Fruit fly (Drosophila melanogaster) whole organism, embryonic: ENCODE measurements around the gene eIF2Balpha.

Experiments
- Blimp-1 ChIP-seq: fragments of 200-800 bp; sonication (Bioruptor generic); optimal IDR thresholded peaks from 3 replicates; lab custom pipeline; 2018; ENCODE audit warnings: missing biosample characterization, missing genetic modification characterization, mild to moderate bottlenecking, moderate library complexity, missing genetic modification reagents
- CG12155 ChIP-seq: fragments of 200-800 bp; sonication (Bioruptor generic); optimal IDR thresholded peaks from 3 replicates; lab custom pipeline; 2016; ENCODE audit warnings: missing biosample characterization, missing genetic modification characterization
- CG12659 ChIP-seq: fragments of 200-800 bp; sonication (Bioruptor generic); optimal IDR thresholded peaks from 3 replicates; lab custom pipeline; 2017; ENCODE audit warnings: mild to moderate bottlenecking, missing biosample characterization, missing genetic modification reagents, missing genetic modification characterization
- CG13775 ChIP-seq: fragments of 200-800 bp; sonication (Bioruptor generic); optimal IDR thresholded peaks from 3 replicates; lab custom pipeline; 2017; ENCODE audit warnings: missing biosample characterization, mild to moderate bottlenecking, missing genetic modification characterization
- CG14050 ChIP-seq: fragments of 200-800 bp; sonication (Bioruptor generic); IDR thresholded peaks from 3 replicates; pipeline ENCODE4 v1.3.6; 2022; ENCODE audit warnings: missing biosample characterization, missing genetic modification characterization
- CG1602 ChIP-seq: fragments of 200-800 bp; sonication (Bioruptor generic); optimal IDR thresholded peaks from 3 replicates; lab custom pipeline; 2016; ENCODE audit warnings: missing biosample characterization, missing genetic modification characterization
- CG17359 ChIP-seq: fragments of 200-800 bp; sonication (Bioruptor generic); optimal IDR thresholded peaks from 3 replicates; lab custom pipeline; 2018; ENCODE audit warnings: missing biosample characterization, mild to moderate bottlenecking, missing genetic modification characterization, moderate library complexity
- CG18619 ChIP-seq: fragments of 200-800 bp; sonication (Bioruptor generic); optimal IDR thresholded peaks from 3 replicates; lab custom pipeline; 2017; ENCODE audit warnings: missing biosample characterization, mild to moderate bottlenecking, missing genetic modification characterization
- CG2116 ChIP-seq: fragments of 200-800 bp; sonication (Bioruptor generic); optimal IDR thresholded peaks from 3 replicates; lab custom pipeline; 2018; ENCODE audit warnings: missing biosample characterization, mild to moderate bottlenecking, missing genetic modification characterization
- CG30403 ChIP-seq: fragments of 200-800 bp; sonication (Bioruptor generic); optimal IDR thresholded peaks from 3 replicates; lab custom pipeline; 2016; ENCODE audit warnings: missing biosample characterization, missing genetic modification characterization
- CG31365 ChIP-seq: fragments of 200-800 bp; sonication (Bioruptor generic); optimal IDR thresholded peaks from 2 replicates; lab custom pipeline; 2018; ENCODE audit warnings: missing biosample characterization, mild to moderate bottlenecking, missing genetic modification characterization
- CG32532 ChIP-seq: fragments of 200-800 bp; sonication (Bioruptor generic); IDR thresholded peaks from 2 replicates; pipeline ENCODE4 v1.3.6; 2022; ENCODE audit warnings: missing biosample characterization, missing genetic modification characterization
- CG3281 ChIP-seq: fragments of 200-800 bp; sonication (Bioruptor generic); optimal IDR thresholded peaks from 3 replicates; lab custom pipeline; 2017; ENCODE audit warnings: missing biosample characterization, mild to moderate bottlenecking, missing genetic modification characterization
- CG6689 ChIP-seq: fragments of 200-800 bp; sonication (Bioruptor generic); IDR thresholded peaks from 2 replicates; pipeline ENCODE4 v1.3.6; 2022; ENCODE audit warnings: missing biosample characterization, missing genetic modification characterization
- CG7271 ChIP-seq: fragments of 200-800 bp; sonication (Bioruptor generic); optimal IDR thresholded peaks from 2 replicates; lab custom pipeline; 2018; ENCODE audit warnings: missing biosample characterization, mild to moderate bottlenecking, missing genetic modification characterization, moderate library complexity
- CG8290 ChIP-seq, 3 experiments: fragments of 200-800 bp; sonication (Bioruptor generic); optimal IDR thresholded peaks; 2 replicates each; lab custom pipeline; 2016 to 2019; ENCODE audit warnings: missing biosample characterization in 3 of 3, missing genetic modification characterization in 3 of 3, mild to moderate bottlenecking in 2 of 3, moderate library complexity in 1 of 3
- CG8359 ChIP-seq: fragments of 200-800 bp; sonication (Bioruptor generic); optimal IDR thresholded peaks from 2 replicates; lab custom pipeline; 2017; ENCODE audit warnings: missing biosample characterization, mild to moderate bottlenecking, missing genetic modification characterization, borderline replicate concordance
- CG8944 ChIP-seq: fragments of 200-800 bp; sonication (Bioruptor generic); optimal IDR thresholded peaks from 3 replicates; lab custom pipeline; 2016; ENCODE audit warnings: missing biosample characterization, missing genetic modification characterization
- D19A ChIP-seq: fragments of 200-800 bp; optimal IDR thresholded peaks from 3 replicates; lab custom pipeline; 2019; ENCODE audit warnings: missing biosample characterization, mild to moderate bottlenecking, missing genetic modification characterization, moderate library complexity
- Deaf1 ChIP-seq: fragments of 200-800 bp; optimal IDR thresholded peaks from 3 replicates; lab custom pipeline; 2019; ENCODE audit warnings: missing biosample characterization, mild to moderate bottlenecking, missing genetic modification characterization, moderate library complexity
- Dip2 ChIP-seq: fragments of 200-800 bp; sonication (Bioruptor generic); IDR thresholded peaks from 2 replicates; pipeline ENCODE4 v1.3.6; 2022; ENCODE audit warnings: missing biosample characterization, missing genetic modification characterization
- Ets65A ChIP-seq: fragments of 200-800 bp; sonication (Bioruptor generic); peaks from one replicate; lab custom pipeline; 2016; ENCODE audit warnings: missing biosample characterization, missing genetic modification characterization
- Fer3 ChIP-seq: fragments of 200-800 bp; sonication (Bioruptor generic); optimal IDR thresholded peaks from 2 replicates; lab custom pipeline; 2018; ENCODE audit warnings: missing biosample characterization, mild to moderate bottlenecking, missing genetic modification characterization, moderate library complexity
- HLHmδ ChIP-seq: fragments of 200-800 bp; sonication (Bioruptor generic); optimal IDR thresholded peaks from 2 replicates; lab custom pipeline; 2018; ENCODE audit warnings: missing biosample characterization, mild to moderate bottlenecking, missing genetic modification characterization, moderate library complexity
- Hand ChIP-seq: fragments of 200-800 bp; sonication (Bioruptor generic); optimal IDR thresholded peaks from 2 replicates; lab custom pipeline; 2017; ENCODE audit warnings: mild to moderate bottlenecking, missing biosample characterization, missing genetic modification reagents, missing genetic modification characterization
- Rfx ChIP-seq: fragments of 200-800 bp; sonication (Bioruptor generic); IDR thresholded peaks from 2 replicates; pipeline ENCODE4 v1.3.6; 2022; ENCODE audit warnings: missing biosample characterization, missing genetic modification characterization
- Scr ChIP-seq: fragments of 200-800 bp; sonication (Bioruptor generic); IDR thresholded peaks from 2 replicates; pipeline ENCODE4 v1.3.6; 2022; ENCODE audit warnings: missing biosample characterization, missing genetic modification characterization; ENCODE audit not compliant: partially characterized antibody
- Usf ChIP-seq: fragments of 200-800 bp; sonication (Bioruptor generic); optimal IDR thresholded peaks from 2 replicates; lab custom pipeline; 2017; ENCODE audit warnings: missing genotype, missing biosample characterization, missing genetic modification characterization
- Vsx1 ChIP-seq: fragments of 200-800 bp; sonication (Bioruptor generic); optimal IDR thresholded peaks from 2 replicates; lab custom pipeline; 2017; ENCODE audit warnings: missing biosample characterization, mild to moderate bottlenecking, missing genetic modification characterization, missing genetic modification reagents
- bab2 ChIP-seq: fragments of 200-800 bp; sonication (Bioruptor generic); optimal IDR thresholded peaks from 2 replicates; lab custom pipeline; 2016; ENCODE audit warnings: missing biosample characterization, missing genetic modification characterization
- bcd ChIP-seq: fragments of 200-800 bp; sonication (Bioruptor generic); optimal IDR thresholded peaks from 2 replicates; lab custom pipeline; 2017; ENCODE audit warnings: missing biosample characterization, mild to moderate bottlenecking, missing genetic modification characterization
- caup ChIP-seq: fragments of 200-800 bp; sonication (Bioruptor generic); optimal IDR thresholded peaks from 3 replicates; lab custom pipeline; 2017; ENCODE audit warnings: missing biosample characterization, mild to moderate bottlenecking, missing genetic modification characterization, moderate library complexity; ENCODE audit not compliant: severe bottlenecking
- cwo ChIP-seq: fragments of 200-800 bp; sonication (Bioruptor generic); optimal IDR thresholded peaks from 3 replicates; lab custom pipeline; 2017; ENCODE audit warnings: missing biosample characterization, missing genetic modification characterization, mild to moderate bottlenecking, moderate library complexity, missing genetic modification reagents
- dysf ChIP-seq: fragments of 200-800 bp; sonication (Bioruptor generic); IDR thresholded peaks from 3 replicates; pipeline ENCODE4 v1.3.6; 2022; ENCODE audit warnings: missing biosample characterization, missing genetic modification characterization
- eyg ChIP-seq: fragments of 200-800 bp; sonication (Bioruptor generic); optimal IDR thresholded peaks from 3 replicates; lab custom pipeline; 2016; ENCODE audit warnings: missing biosample characterization, missing genetic modification characterization
- gsb-n ChIP-seq: fragments of 200-800 bp; sonication (Bioruptor generic); optimal IDR thresholded peaks from 3 replicates; lab custom pipeline; 2018; ENCODE audit warnings: missing biosample characterization, mild to moderate bottlenecking, missing genetic modification characterization
- h ChIP-seq: fragments of >200 bp; optimal IDR thresholded peaks from 2 replicates; lab custom pipeline; 2017
- hb ChIP-seq: fragments of 200-800 bp; sonication (Bioruptor generic); IDR thresholded peaks from 3 replicates; pipeline ENCODE4 v1.3.6; 2022; ENCODE audit warnings: missing biosample characterization, missing genetic modification characterization; ENCODE audit not compliant: partially characterized antibody
- kni ChIP-seq: fragments of 200-800 bp; sonication (Bioruptor generic); optimal IDR thresholded peaks from 3 replicates; lab custom pipeline; 2017; ENCODE audit warnings: mild to moderate bottlenecking, missing biosample characterization, missing genetic modification reagents, missing genetic modification characterization
- lab ChIP-seq: fragments of 200-800 bp; sonication (Bioruptor generic); optimal IDR thresholded peaks from 3 replicates; lab custom pipeline; 2017; ENCODE audit warnings: missing biosample characterization, missing genetic modification characterization, mild to moderate bottlenecking, moderate library complexity, missing genetic modification reagents
- nau ChIP-seq: fragments of 200-800 bp; sonication (Bioruptor generic); optimal IDR thresholded peaks from 3 replicates; lab custom pipeline; 2017; ENCODE audit warnings: missing biosample characterization, mild to moderate bottlenecking, missing genetic modification characterization, missing genetic modification reagents
- org-1 ChIP-seq: fragments of 200-800 bp; sonication (Bioruptor generic); optimal IDR thresholded peaks from 2 replicates; lab custom pipeline; 2017; ENCODE audit warnings: missing biosample characterization, missing genetic modification characterization
- schlank ChIP-seq: fragments of 200-800 bp; sonication (Bioruptor generic); optimal IDR thresholded peaks from 2 replicates; lab custom pipeline; 2018; ENCODE audit warnings: missing biosample characterization, mild to moderate bottlenecking, missing genetic modification characterization
- sima ChIP-seq: fragments of 200-800 bp; sonication (Bioruptor generic); optimal IDR thresholded peaks from 2 replicates; lab custom pipeline; 2016; ENCODE audit warnings: missing biosample characterization, missing genetic modification characterization
- sna ChIP-seq: fragments of 200-800 bp; sonication (Bioruptor generic); IDR thresholded peaks from 2 replicates; pipeline ENCODE4 v1.3.6; 2022; ENCODE audit warnings: missing biosample characterization, missing genetic modification characterization; ENCODE audit not compliant: partially characterized antibody
- sob ChIP-seq: fragments of 200-800 bp; sonication (Bioruptor generic); IDR thresholded peaks from 2 replicates; pipeline ENCODE4 v1.3.6; 2022; ENCODE audit warnings: missing biosample characterization, missing genetic modification characterization
- vvl ChIP-seq: fragments of 200-800 bp; sonication (Bioruptor generic); IDR thresholded peaks from 2 replicates; pipeline ENCODE4 v1.3.6; 2022; ENCODE audit warnings: missing biosample characterization, missing genetic modification characterization

Gene eIF2Balpha

dm6 chr3R:29894393-29894792 lies 41.3 kb downstream of the eIF2Balpha start (continued):
- TF ChIP-seq CG30403 (peak; percentile 61), D19A (tag; lab: Kevin White, UChicago) (peak; percentile 52), caup (peak; percentile 28), CG8944 (GFP tag; lab: Kevin White, UChicago) (peak; percentile 35), sna (GFP tag; lab: Robert Waterston, UW) (no peak), CG13775 (GFP tag; lab: Kevin White, UChicago) (peak; percentile 10), CG2116 (no peak), Scr (GFP tag; lab: Robert Waterston, UW) (no peak)

DNA sequence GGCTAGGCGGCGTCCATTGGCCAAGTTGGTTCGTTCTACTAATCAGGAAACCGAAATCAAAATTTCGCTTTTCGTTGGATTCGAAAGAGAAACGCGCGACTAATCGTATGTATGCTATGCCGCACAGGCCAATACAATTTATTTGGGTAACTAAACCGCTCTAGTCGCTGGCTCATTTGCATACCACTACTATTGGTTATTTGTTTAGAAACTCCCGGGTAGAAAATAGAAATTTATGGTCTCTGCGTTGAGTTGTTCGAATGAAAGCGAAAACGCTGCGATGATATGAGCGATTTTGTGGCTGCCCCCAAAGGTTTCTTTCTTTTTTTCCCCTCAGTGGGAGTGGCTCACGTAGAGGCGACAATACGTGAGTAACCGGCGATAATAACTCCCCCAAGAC lies 42.7 kb downstream of the eIF2Balpha start:
- TF ChIP-seq CG7271 (tag; lab: Kevin White, UChicago): no peak
- peak; percentile 97 for TF ChIP-seq Blimp-1 (GFP tag; lab: Kevin White, UChicago)
- no peak for TF ChIP-seq Dip2 (GFP tag; lab: Robert Waterston, UW)
- TF ChIP-seq gsb-n: peak; percentile 37
- no peak for TF ChIP-seq Hand (GFP tag; lab: Kevin White, UChicago)
- TF ChIP-seq kni (GFP tag; lab: Kevin White, UChicago): peak; percentile 49
- peak; percentile 74 for TF ChIP-seq Ets65A (GFP tag; lab: Kevin White, UChicago)
- TF ChIP-seq vvl (GFP tag; lab: Robert Waterston, UW): peak; percentile 65; the same call in 1 of the 2 replicates

- TF ChIP-seq CG3281: peak; percentile 56
- TF ChIP-seq bab2 (GFP tag; lab: Kevin White, UChicago): peak; percentile 7
- peak; percentile 1 for TF ChIP-seq CG18619 (GFP tag; lab: Kevin White, UChicago)
- peak; percentile 60 for TF ChIP-seq caup
- TF ChIP-seq CG12155 (GFP tag; lab: Kevin White, UChicago): no peak
- peak; percentile 51 for TF ChIP-seq schlank (tag; lab: Kevin White, UChicago)
- no peak for TF ChIP-seq h (lab: Kevin White, UChicago)
- peak; percentile 44 for TF ChIP-seq org-1
- no peak for TF ChIP-seq CG14050 (GFP tag; lab: Robert Waterston, UW)
- peak; percentile 48 for TF ChIP-seq Fer3 (tag; lab: Kevin White, UChicago)
- peak; percentile 20 for TF ChIP-seq Vsx1
- TF ChIP-seq Usf (GFP tag; lab: Kevin White, UChicago): no peak
- peak; percentile 31 for TF ChIP-seq Deaf1
- peak; percentile 26 for TF ChIP-seq nau (GFP tag; lab: Kevin White, UChicago)
- TF ChIP-seq CG32532: peak; percentile 32; the same call in 1 of the 2 replicates
- no peak for TF ChIP-seq CG1602 (GFP tag; lab: Kevin White, UChicago)
- TF ChIP-seq eyg (GFP tag; lab: Kevin White, UChicago): peak; percentile 1
- TF ChIP-seq CG12659 (GFP tag; lab: Kevin White, UChicago): peak; percentile 26
- no peak for TF ChIP-seq CG8359 (GFP tag; lab: Kevin White, UChicago)
- TF ChIP-seq HLHmδ (GFP tag; lab: Kevin White, UChicago): no peak
- no peak for TF ChIP-seq CG6689
- peak; percentile 11 for TF ChIP-seq cwo
- peak; percentile 6 for TF ChIP-seq CG8290 (GFP tag; optimal IDR thresholded peaks at IDR 0.05; lab: Kevin White, UChicago)
- peak in 1 of 2 experiments; percentile 77 for TF ChIP-seq CG8290 (tag; optimal IDR thresholded peaks at IDR 0.05; lab: Kevin White, UChicago)
- peak; percentile 80 for TF ChIP-seq lab (GFP tag; lab: Kevin White, UChicago)
- no peak for TF ChIP-seq hb (GFP tag; lab: Robert Waterston, UW)
- peak; percentile 8; the same call in 1 of the 3 replicates for TF ChIP-seq dysf (GFP tag; lab: Robert Waterston, UW)
- TF ChIP-seq sob (GFP tag; lab: Robert Waterston, UW): peak; percentile 41; the same call in 1 of the 2 replicates
- no peak for TF ChIP-seq sima
- peak; percentile 34; the same call in 1 of the 2 replicates for TF ChIP-seq Rfx (GFP tag; lab: Robert Waterston, UW)
- TF ChIP-seq bcd (GFP tag; lab: Kevin White, UChicago): peak; percentile 22
- peak; percentile 12 for TF ChIP-seq CG17359 (tag; lab: Kevin White, UChicago)
- peak; percentile 19 for TF ChIP-seq CG31365
These were observed 44.5 kb downstream of the eIF2Balpha start for dm6 chr3R:29891183-29891582.
